Worm (Caenorhabditis elegans) whole organism, L2 larva: ENCODE data around the gene vti-1.

Experiments
- blmp-1 ChIP-seq: sonication (generic microtip); optimal IDR thresholded peaks from 2 replicates; lab custom pipeline; 2017; ENCODE audit warnings: missing genetic modification characterization, mild to moderate bottlenecking, missing compliant biosample characterization, antibody characterized with exemption, moderate library complexity; ENCODE audit not compliant: insufficient read depth
- dmd-4 ChIP-seq: sonication (generic microtip); optimal IDR thresholded peaks from 2 replicates; lab custom pipeline; 2017; ENCODE audit warnings: missing biosample characterization, missing genetic modification characterization
- elt-1 ChIP-seq: fragments of 150-350 bp; optimal IDR thresholded peaks from 2 replicates; lab custom pipeline; 2014; ENCODE audit warnings: missing biosample characterization, missing genetic modification characterization
- elt-3 ChIP-seq: sonication (generic microtip); optimal IDR thresholded peaks from 2 replicates; lab custom pipeline; 2017; ENCODE audit warnings: missing biosample characterization, missing genetic modification characterization
- fos-1 ChIP-seq: fragments of 150-350 bp; optimal IDR thresholded peaks from 2 replicates; lab custom pipeline; 2014; ENCODE audit warnings: missing biosample characterization, missing genetic modification characterization
- mab-5 ChIP-seq: fragments of 150-350 bp; optimal IDR thresholded peaks from 2 replicates; lab custom pipeline; 2014; ENCODE audit warnings: missing biosample characterization, missing genetic modification characterization
- nhr-10 ChIP-seq: sonication (generic microtip); optimal IDR thresholded peaks from 2 replicates; lab custom pipeline; 2017; ENCODE audit warnings: missing biosample characterization, missing genetic modification characterization
- nhr-23 ChIP-seq: fragments of 150-350 bp; optimal IDR thresholded peaks from 2 replicates; lab custom pipeline; 2014; ENCODE audit warnings: missing biosample characterization, missing genetic modification reagents, missing genetic modification characterization
- nhr-77 ChIP-seq: fragments of 150-350 bp; optimal IDR thresholded peaks from 2 replicates; lab custom pipeline; 2014; ENCODE audit warnings: missing biosample characterization, missing genetic modification characterization
- sem-4 ChIP-seq: fragments of 150-350 bp; optimal IDR thresholded peaks from 2 replicates; lab custom pipeline; 2014; ENCODE audit warnings: missing biosample characterization, missing genetic modification reagents, missing genetic modification characterization
- skn-1 ChIP-seq: sonication (generic microtip); optimal IDR thresholded peaks from 2 replicates; lab custom pipeline; 2017; ENCODE audit warnings: missing biosample characterization, missing genetic modification characterization
- snpc-4 ChIP-seq: fragments of 150-350 bp; optimal IDR thresholded peaks from 2 replicates; lab custom pipeline; 2014; ENCODE audit warnings: missing biosample characterization, missing genetic modification characterization
- ztf-4 ChIP-seq: fragments of 150-350 bp; optimal IDR thresholded peaks from 2 replicates; lab custom pipeline; 2014; ENCODE audit warnings: missing biosample characterization, missing genetic modification characterization

DNA sequence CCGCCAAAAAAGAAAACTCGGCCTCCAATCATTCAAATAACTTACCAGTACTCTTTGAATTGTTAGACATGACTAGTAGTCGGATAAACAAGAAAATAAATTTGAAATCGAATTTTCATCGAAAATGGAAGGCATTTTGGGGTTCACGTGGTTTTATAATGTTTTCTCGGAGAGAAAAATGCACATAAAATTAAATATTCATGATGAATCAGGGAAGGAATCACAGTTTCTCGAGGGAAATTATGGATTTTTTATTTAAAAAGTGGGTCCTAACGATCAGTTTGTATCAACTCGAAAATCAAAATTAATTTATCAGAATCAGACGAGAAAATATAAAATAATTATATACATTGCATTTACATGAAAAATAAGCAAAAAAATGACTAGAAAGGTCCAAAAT is 1.1 kb downstream of the vti-1 start, which contains the start of gene Y57G11C.5:
- TF ChIP-seq fos-1 (tag; lab: Kevin White, UChicago) (no peak), nhr-77 (tag; lab: Kevin White, UChicago) (no peak), nhr-23 (tag; lab: Kevin White, UChicago) (no peak), elt-1 (tag; lab: Kevin White, UChicago) (no peak), mab-5 (tag; lab: Kevin White, UChicago) (no peak), snpc-4 (tag; lab: Kevin White, UChicago) (no peak), nhr-10 (tag; lab: Kevin White, UChicago) (no peak), skn-1 (tag; lab: Kevin White, UChicago) (no peak), ztf-4 (tag; lab: Kevin White, UChicago) (no peak), sem-4 (no peak), blmp-1 (no peak), elt-3 (tag; lab: Kevin White, UChicago) (no peak), dmd-4 (tag; lab: Kevin White, UChicago) (no peak)
